Worm (Caenorhabditis elegans) whole organism, L4 larva: ENCODE data around the gene irld-17.

Source experiments
- dpl-1 ChIP-seq: fragments of 150-350 bp; optimal IDR thresholded peaks from 2 replicates; lab custom pipeline; 2014; ENCODE audit warnings: missing biosample characterization, missing genetic modification reagents, missing genetic modification characterization
- lin-13 ChIP-seq: fragments of 150-350 bp; optimal IDR thresholded peaks from 2 replicates; lab custom pipeline; 2014; ENCODE audit warnings: missing biosample characterization, missing genetic modification reagents, missing genetic modification characterization
- nhr-11 ChIP-seq: fragments of 150-350 bp; optimal IDR thresholded peaks from 2 replicates; lab custom pipeline; 2014; ENCODE audit warnings: missing biosample characterization, missing genetic modification characterization
- nhr-6 ChIP-seq: fragments of 150-350 bp; optimal IDR thresholded peaks from 2 replicates; lab custom pipeline; 2014; ENCODE audit warnings: missing biosample characterization, missing genetic modification characterization
- nhr-76 ChIP-seq: fragments of 150-350 bp; optimal IDR thresholded peaks from 2 replicates; lab custom pipeline; 2014; ENCODE audit warnings: missing biosample characterization, missing genetic modification characterization
- nhr-77 ChIP-seq: fragments of 150-350 bp; optimal IDR thresholded peaks from 2 replicates; lab custom pipeline; 2014; ENCODE audit warnings: missing biosample characterization, missing genetic modification characterization
- unc-62 ChIP-seq, 3 experiments: fragments of 150-350 bp in 1 of 3; sonication (generic microtip); optimal IDR thresholded peaks in 2 of 3; peaks in 1 of 3; 1 replicate in 1 of 3; 2 replicates in 2 of 3; lab custom pipeline; 2014 to 2017; ENCODE audit warnings: missing biosample characterization in 3 of 3, missing genetic modification characterization in 3 of 3, missing genetic modification reagents in 3 of 3, missing genotype in 1 of 3

DNA sequence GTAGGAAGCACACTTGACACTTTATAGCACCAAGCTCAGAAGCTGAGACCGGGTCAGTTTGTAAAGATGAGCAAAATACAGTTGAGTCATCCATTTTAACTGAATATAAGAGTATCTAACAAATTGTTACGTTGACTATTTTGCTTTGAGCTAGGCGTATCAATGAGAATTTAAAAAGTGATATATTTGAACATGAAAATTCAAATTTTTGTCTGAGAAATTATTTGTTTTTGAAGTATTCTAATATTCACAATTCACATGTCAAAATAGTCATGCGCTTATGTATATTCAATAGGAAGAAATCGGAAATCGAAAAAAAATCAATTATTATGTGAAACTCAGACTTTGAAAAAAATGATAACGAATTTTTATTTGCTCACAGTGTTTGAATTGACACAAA lies 7.5 kb upstream of the irld-17 start, which contains the start of gene nhr-110:
- TF ChIP-seq unc-62 (GFP tag; optimal IDR thresholded peaks at IDR 0.05 in 1 of 2; lab: Kevin White, UChicago) (peak in 1 of 2 experiments; percentile 46), unc-62 (tag; optimal IDR thresholded peaks at IDR 0.05; lab: Kevin White, UChicago) (no peak), nhr-11 (tag; lab: Kevin White, UChicago) (no peak), dpl-1 (GFP tag; lab: Kevin White, UChicago) (no peak), nhr-76 (tag; lab: Kevin White, UChicago) (no peak), lin-13 (GFP tag; lab: Kevin White, UChicago) (no peak), nhr-77 (tag; lab: Kevin White, UChicago) (no peak), nhr-6 (tag; lab: Kevin White, UChicago) (no peak)
